Worm (Caenorhabditis elegans): ENCODE data around the gene F56D2.8.

F56D2.8 gene

DNA sequence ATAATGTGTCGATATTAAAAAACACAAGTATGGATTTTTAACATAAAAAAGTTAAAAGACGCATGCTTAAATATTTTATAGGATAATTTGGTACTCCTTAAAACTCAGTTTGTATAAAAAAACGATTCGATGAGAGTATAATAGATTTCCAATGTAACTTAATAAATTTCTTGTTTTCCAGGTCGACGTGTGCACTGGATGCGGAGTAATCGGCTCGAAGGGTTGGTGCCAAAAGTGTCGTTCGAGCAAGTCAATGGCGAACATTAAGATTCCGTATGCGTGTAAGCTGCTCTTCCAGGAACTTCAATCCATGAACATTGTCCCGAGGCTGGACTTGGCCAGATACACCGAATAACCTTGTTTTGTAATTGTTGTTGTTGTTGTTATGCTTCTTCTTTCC, 18.3 kb downstream of the F56D2.8 start:
- TF ChIP-seq nhr-2 (tag; optimal IDR thresholded peaks at IDR 0.05) = no peak
- TF ChIP-seq nhr-12 (tag; optimal IDR thresholded peaks at IDR 0.05) = no peak

DNA sequence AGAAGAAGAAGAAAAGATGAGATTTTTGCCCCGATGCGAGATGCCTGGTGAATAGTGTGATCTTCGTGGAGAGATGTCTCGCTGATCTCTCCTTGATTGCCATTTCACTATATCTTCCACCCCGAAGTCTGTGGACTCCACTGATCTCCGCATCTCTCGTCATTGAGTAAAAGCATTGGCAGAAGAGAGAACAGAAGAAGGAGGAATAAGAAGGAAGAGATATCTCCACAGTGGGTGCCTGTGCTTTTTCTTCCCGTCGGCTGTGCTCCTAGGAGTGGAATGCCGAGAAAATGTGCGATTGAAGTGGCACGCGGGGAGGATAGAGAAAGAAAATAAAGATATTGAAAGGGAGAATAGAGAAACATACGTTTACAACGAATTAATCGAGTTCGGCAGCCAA, 19.0 kb downstream of the F56D2.8 start:
- TF ChIP-seq blmp-1 (tag; optimal IDR thresholded peaks at IDR 0.05) (no peak), lsy-2 (tag; optimal IDR thresholded peaks at IDR 0.05) (no peak), unc-39 (tag; optimal IDR thresholded peaks at IDR 0.05) (no peak), hlh-1 (tag; optimal IDR thresholded peaks at IDR 0.05) (peak; percentile 78), lin-13 (tag; optimal IDR thresholded peaks at IDR 0.05) (no peak), nhr-237 (tag; optimal IDR thresholded peaks at IDR 0.05) (peak; percentile 37), ham-2 (GFP tag; optimal IDR thresholded peaks at IDR 0.05) (no peak), elt-3 (tag; optimal IDR thresholded peaks at IDR 0.05) (no peak), ceh-43 (GFP tag; optimal IDR thresholded peaks at IDR 0.05) (no peak), unc-62 (GFP tag; optimal IDR thresholded peaks at IDR 0.05) (peak; percentile 62), unc-120 (tag; optimal IDR thresholded peaks at IDR 0.05; ENCODE audit: poor library complexity, severe bottlenecking) (peak; percentile 96)

ce11 chrIII:5557246-5557819, 25.3 kb downstream of the F56D2.8 start, which contains the start of gene rpc-2:
rpc-2 (plus strand) TSS chrIII:5557365.
- TF ChIP-seq lin-13 (tag; optimal IDR thresholded peaks at IDR 0.05) = no peak
- no peak for TF ChIP-seq unc-120 (tag; optimal IDR thresholded peaks at IDR 0.05; ENCODE audit: poor library complexity, severe bottlenecking)
- TF ChIP-seq ztf-11 (tag; optimal IDR thresholded peaks at IDR 0.05) = no peak
- no peak for TF ChIP-seq nhr-237 (tag; optimal IDR thresholded peaks at IDR 0.05)
- TF ChIP-seq sptf-1 (tag; optimal IDR thresholded peaks at IDR 0.05) = no peak
- TF ChIP-seq mls-2 (tag; optimal IDR thresholded peaks at IDR 0.05) = no peak
- TF ChIP-seq lsy-2 (tag; optimal IDR thresholded peaks at IDR 0.05) = no peak
- no peak for TF ChIP-seq cnd-1 (tag; optimal IDR thresholded peaks at IDR 0.05)
- TF ChIP-seq elt-3 (tag; optimal IDR thresholded peaks at IDR 0.05) = no peak
- no peak for TF ChIP-seq M03D4.4 (tag; optimal IDR thresholded peaks at IDR 0.05)
- no peak for TF ChIP-seq flh-1 (GFP tag; optimal IDR thresholded peaks at IDR 0.05)
- no peak for TF ChIP-seq nhr-28 (tag; optimal IDR thresholded peaks at IDR 0.05)
- TF ChIP-seq nhr-76 (tag; optimal IDR thresholded peaks at IDR 0.05) = no peak
- no peak for TF ChIP-seq ham-2 (GFP tag; optimal IDR thresholded peaks at IDR 0.05)
- TF ChIP-seq nhr-2 (tag; optimal IDR thresholded peaks at IDR 0.05) = no peak
- TF ChIP-seq ces-1 (GFP tag; optimal IDR thresholded peaks at IDR 0.05) = no peak
- no peak for TF ChIP-seq zip-8 (tag; optimal IDR thresholded peaks at IDR 0.05)
- no peak for TF ChIP-seq mab-5 (tag; optimal IDR thresholded peaks at IDR 0.05)
- TF ChIP-seq sem-2 (GFP tag; optimal IDR thresholded peaks at IDR 0.05) = no peak
- no peak for TF ChIP-seq ceh-39 (tag; optimal IDR thresholded peaks at IDR 0.05)

DNA sequence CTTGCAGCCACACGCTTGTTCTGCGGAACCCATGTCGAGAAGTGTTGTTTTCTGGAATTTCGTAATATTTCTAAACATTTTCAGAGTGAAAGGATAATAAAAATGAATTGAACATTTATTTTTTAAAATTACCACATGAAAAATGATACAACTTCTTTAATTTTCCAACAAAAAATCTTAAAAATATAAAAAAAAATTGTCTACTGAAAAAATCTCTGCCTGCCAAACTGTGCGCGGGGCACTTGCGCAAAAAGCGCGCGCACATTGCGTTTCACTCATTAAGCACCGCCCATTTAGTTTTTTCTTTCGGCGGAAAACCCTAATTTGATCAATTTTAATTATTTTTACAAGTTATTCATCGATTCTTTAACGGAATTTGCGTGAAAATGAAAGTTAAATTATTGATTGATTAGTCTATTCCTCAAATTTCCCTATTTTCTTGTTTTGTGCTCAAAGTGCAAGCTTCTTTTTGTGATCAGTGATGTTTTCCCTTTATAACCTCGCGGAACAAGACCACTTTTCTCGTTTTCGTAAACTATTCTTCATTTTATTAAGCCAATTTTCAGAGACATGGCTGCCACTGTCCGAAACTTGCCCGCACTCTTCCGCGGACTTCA, 27.7 kb downstream of the F56D2.8 start, which contains the start of the genes nmad-1 and hach-1:
Gene nmad-1 (minus strand): TSS at position 51 of the 617 bp plus-strand sequence.
Gene hach-1 (plus strand): TSS at position 567 of the 617 bp plus-strand sequence.
- no peak for TF ChIP-seq nhr-2 (tag; optimal IDR thresholded peaks at IDR 0.05)
- peak; percentile 64 for TF ChIP-seq lsy-2 (tag; optimal IDR thresholded peaks at IDR 0.05)
- TF ChIP-seq nhr-28 (tag; optimal IDR thresholded peaks at IDR 0.05) = no peak
- peak; percentile 91 for TF ChIP-seq ces-1 (GFP tag; optimal IDR thresholded peaks at IDR 0.05)
- TF ChIP-seq lin-32 (GFP tag; optimal IDR thresholded peaks at IDR 0.05) = peak; percentile 36
- no peak for TF ChIP-seq nhr-12 (tag; optimal IDR thresholded peaks at IDR 0.05)
- peak; percentile 87 for TF ChIP-seq tbx-8 (GFP tag; optimal IDR thresholded peaks at IDR 0.05)
- TF ChIP-seq unc-39 (tag; optimal IDR thresholded peaks at IDR 0.05) = no peak
- TF ChIP-seq mep-1 (tag; optimal IDR thresholded peaks at IDR 0.05) = peak; percentile 90
- TF ChIP-seq ceh-43 (GFP tag; optimal IDR thresholded peaks at IDR 0.05) = peak; percentile 97
- TF ChIP-seq M03D4.4 (tag; optimal IDR thresholded peaks at IDR 0.05) = peak; percentile 95
- no peak for TF ChIP-seq unc-62 (GFP tag; optimal IDR thresholded peaks at IDR 0.05)
- TF ChIP-seq lin-13 (tag; optimal IDR thresholded peaks at IDR 0.05) = peak; percentile 69
- peak; percentile 81 for TF ChIP-seq flh-1 (GFP tag; optimal IDR thresholded peaks at IDR 0.05)
- TF ChIP-seq unc-120 (tag; optimal IDR thresholded peaks at IDR 0.05; ENCODE audit: poor library complexity, severe bottlenecking) = peak; percentile 93
- TF ChIP-seq mab-5 (tag; optimal IDR thresholded peaks at IDR 0.05) = peak; percentile 56
- peak; percentile 76 for TF ChIP-seq sem-2 (GFP tag; optimal IDR thresholded peaks at IDR 0.05)
- TF ChIP-seq ztf-11 (tag; optimal IDR thresholded peaks at IDR 0.05) = peak; percentile 67
- peak; percentile 35 for TF ChIP-seq elt-1 (tag; optimal IDR thresholded peaks at IDR 0.05; ENCODE audit: borderline replicate concordance, insufficient read depth)
- TF ChIP-seq mls-2 (tag; optimal IDR thresholded peaks at IDR 0.05) = peak; percentile 98
- TF ChIP-seq drap-1 (GFP tag; optimal IDR thresholded peaks at IDR 0.05) = peak; percentile 87
- peak; percentile 98 for TF ChIP-seq sptf-1 (tag; optimal IDR thresholded peaks at IDR 0.05)
- TF ChIP-seq snpc-4 (tag; optimal IDR thresholded peaks at IDR 0.05) = no peak
- peak; percentile 94 for TF ChIP-seq ceh-83 (GFP tag; optimal IDR thresholded peaks at IDR 0.05)
- TF ChIP-seq nhr-76 (tag; optimal IDR thresholded peaks at IDR 0.05) = peak; percentile 33
- TF ChIP-seq ham-2 (GFP tag; optimal IDR thresholded peaks at IDR 0.05) = peak; percentile 64
- peak; percentile 74 for TF ChIP-seq blmp-1 (tag; optimal IDR thresholded peaks at IDR 0.05)
- TF ChIP-seq cnd-1 (tag; optimal IDR thresholded peaks at IDR 0.05) = peak; percentile 91
- no peak for TF ChIP-seq elt-3 (tag; optimal IDR thresholded peaks at IDR 0.05)
- TF ChIP-seq bed-3 (GFP tag; optimal IDR thresholded peaks at IDR 0.05) = peak; percentile 85
- TF ChIP-seq nhr-237 (tag; optimal IDR thresholded peaks at IDR 0.05) = peak; percentile 24
- TF ChIP-seq zip-8 (tag; optimal IDR thresholded peaks at IDR 0.05) = no peak
- TF ChIP-seq pha-4 (tag; optimal IDR thresholded peaks at IDR 0.05) = no peak
- peak; percentile 41 for TF ChIP-seq ceh-39 (tag; optimal IDR thresholded peaks at IDR 0.05)
- peak; percentile 71 for TF ChIP-seq hlh-1 (tag; optimal IDR thresholded peaks at IDR 0.05)
